Fruit fly (Drosophila melanogaster): Measurements from ENCODE around the gene CG3842.

CG3842 gene

dm6 chrX:6366357-6366691 lies 28.8 kb downstream of the CG3842 start (continued):
- TF ChIP-seq CG12391 (tag; optimal IDR thresholded peaks at IDR 0.05): peak; percentile 79
- TF ChIP-seq lilli (GFP tag; optimal IDR thresholded peaks at IDR 0.05): peak; percentile 92
- peak; percentile 84 for TF ChIP-seq E2f1 (GFP tag; IDR thresholded peaks at IDR 0.05)
- TF ChIP-seq peb (GFP tag; IDR thresholded peaks at IDR 0.05): peak; percentile 41; the same call in 1 of the 2 replicates
- TF ChIP-seq onecut (GFP tag; IDR thresholded peaks at IDR 0.05): peak; percentile 85
- peak; percentile 82 for TF ChIP-seq CG1233 (GFP tag; optimal IDR thresholded peaks at IDR 0.05)
- TF ChIP-seq salm (tag; optimal IDR thresholded peaks at IDR 0.05): peak; percentile 29
- peak; percentile 65; the same call in 2 of the 3 replicates for TF ChIP-seq sr (GFP tag; IDR thresholded peaks at IDR 0.05)
- TF ChIP-seq tx (GFP tag; optimal IDR thresholded peaks at IDR 0.05): peak; percentile 75
- peak; percentile 32 for TF ChIP-seq CG3838 (GFP tag; optimal IDR thresholded peaks at IDR 0.05)
- peak; percentile 96 for TF ChIP-seq Rfx (GFP tag; IDR thresholded peaks at IDR 0.05)
- TF ChIP-seq schlank (tag; optimal IDR thresholded peaks at IDR 0.05): peak; percentile 89
- TF ChIP-seq ase (GFP tag; IDR thresholded peaks at IDR 0.05): peak; percentile 84
- peak; percentile 93 for TF ChIP-seq HmgZ (tag; optimal IDR thresholded peaks at IDR 0.05)
- peak; percentile 78 for TF ChIP-seq CG9609 (GFP tag; optimal IDR thresholded peaks at IDR 0.05)
- peak; percentile 73 for TF ChIP-seq CG6272 (GFP tag; IDR thresholded peaks at IDR 0.05)
- TF ChIP-seq slbo (GFP tag; IDR thresholded peaks at IDR 0.05): peak; percentile 96
- peak; percentile 63 for TF ChIP-seq CG17568 (GFP tag; optimal IDR thresholded peaks at IDR 0.05)
- TF ChIP-seq sens-2 (GFP tag; IDR thresholded peaks at IDR 0.05): peak; percentile 66
- TF ChIP-seq CG7271 (tag; optimal IDR thresholded peaks at IDR 0.05): no peak
- peak; percentile 76 for TF ChIP-seq CG6854 (GFP tag; optimal IDR thresholded peaks at IDR 0.05)
- peak; percentile 63 for TF ChIP-seq CG8388 (GFP tag; optimal IDR thresholded peaks at IDR 0.05)
- TF ChIP-seq CG6254 (GFP tag; optimal IDR thresholded peaks at IDR 0.05): peak; percentile 7
- TF ChIP-seq gt (GFP tag; IDR thresholded peaks at IDR 0.05): peak; percentile 61; the same call in 1 of the 2 replicates
- peak; percentile 87 for TF ChIP-seq pho (GFP tag; optimal IDR thresholded peaks at IDR 0.05)
- TF ChIP-seq Oaz (GFP tag; IDR thresholded peaks at IDR 0.05): peak; percentile 84
- peak; percentile 78 for TF ChIP-seq CG31224 (GFP tag; IDR thresholded peaks at IDR 0.05)
- TF ChIP-seq CG5953 (GFP tag; IDR thresholded peaks at IDR 0.05): 0 out of 2 replicates have a peak, but pooled peaks have one; percentile 55
- TF ChIP-seq CG12219 (GFP tag; optimal IDR thresholded peaks at IDR 0.05): peak; percentile 84
- no peak for TF ChIP-seq Spps (tag; optimal IDR thresholded peaks at IDR 0.05)
- TF ChIP-seq tio (GFP tag; optimal IDR thresholded peaks at IDR 0.05): no peak
- TF ChIP-seq pzg (GFP tag; optimal IDR thresholded peaks at IDR 0.05): peak; percentile 2
- TF ChIP-seq CG12299 (tag; optimal IDR thresholded peaks at IDR 0.05): peak; percentile 59
- TF ChIP-seq odd (GFP tag; optimal IDR thresholded peaks at IDR 0.05): peak; percentile 70
- TF ChIP-seq trem (tag; optimal IDR thresholded peaks at IDR 0.05): peak; percentile 6
- peak; percentile 90 for TF ChIP-seq dysf (GFP tag; IDR thresholded peaks at IDR 0.05)
- peak; percentile 93 for TF ChIP-seq ci (GFP tag; IDR thresholded peaks at IDR 0.05)
- peak; percentile 70 for TF ChIP-seq eyg (GFP tag; optimal IDR thresholded peaks at IDR 0.05)
- peak; percentile 77 for TF ChIP-seq bowl (GFP tag; IDR thresholded peaks at IDR 0.05)
- peak; percentile 75 for TF ChIP-seq ems (GFP tag; optimal IDR thresholded peaks at IDR 0.05)
- TF ChIP-seq H2.0 (GFP tag; IDR thresholded peaks at IDR 0.05): peak; percentile 88
- TF ChIP-seq esg (GFP tag; conservative IDR thresholded peaks at IDR 0.05): peak; percentile 74
- TF ChIP-seq Hr39 (optimal IDR thresholded peaks at IDR 0.05): no peak
- peak; percentile 92 for TF ChIP-seq CG14014 (GFP tag; IDR thresholded peaks at IDR 0.05)
- peak; percentile 37 for TF ChIP-seq Sry-δ (GFP tag; optimal IDR thresholded peaks at IDR 0.05)
- TF ChIP-seq Hand (GFP tag; optimal IDR thresholded peaks at IDR 0.05): peak; percentile 83
- peak; percentile 40 for TF ChIP-seq cg (GFP tag; optimal IDR thresholded peaks at IDR 0.05)
- no peak for TF ChIP-seq CG34224 (GFP tag; IDR thresholded peaks at IDR 0.05; ENCODE audit: partially characterized antibody)
- TF ChIP-seq CG8924 (tag; optimal IDR thresholded peaks at IDR 0.05): no peak
- peak; percentile 80 for TF ChIP-seq CG9727 (GFP tag; optimal IDR thresholded peaks at IDR 0.05)
- peak; percentile 55 for TF ChIP-seq CG12942 (GFP tag; optimal IDR thresholded peaks at IDR 0.05)
- peak; percentile 91 for TF ChIP-seq lbe (GFP tag; optimal IDR thresholded peaks at IDR 0.05)

Data from whole organism, embryonic.